Worm (Caenorhabditis elegans) whole organism, young adult: Measurements from ENCODE around the gene F42C5.3.
A peak's percentile ranks its signal among the peaks of the same experiment; 100 is the strongest.

ENCODE experiments used
- F10E7.11 ChIP-seq: sonication (generic microtip); optimal IDR thresholded peaks from 2 replicates; lab custom pipeline; 2017; ENCODE audit warnings: mild to moderate bottlenecking, missing genetic modification characterization, moderate library complexity, missing compliant biosample characterization
- K11D2.4 ChIP-seq: fragments of 200-800 bp; sonication (Bioruptor generic); IDR thresholded peaks from 2 replicates; pipeline ENCODE4 v1.3.6; 2022; ENCODE audit warnings: missing genetic modification reagents, missing genetic modification characterization, missing compliant biosample characterization
- Y53F4B.3 ChIP-seq: fragments of 200-800 bp; sonication (Bioruptor generic); IDR thresholded peaks from 2 replicates; pipeline ENCODE4 v1.3.6; 2022; ENCODE audit warnings: missing genetic modification reagents, missing genetic modification characterization, missing compliant biosample characterization
- Y79H2A.3 ChIP-seq: fragments of 200-800 bp; sonication (Bioruptor generic); conservative IDR thresholded peaks from 2 replicates; pipeline ENCODE4 v1.3.6; 2022; ENCODE audit warnings: missing genetic modification reagents, missing genetic modification characterization, missing compliant biosample characterization
- ZK185.1 ChIP-seq: sonication (generic microtip); optimal IDR thresholded peaks from 2 replicates; lab custom pipeline; 2016; ENCODE audit warnings: mild to moderate bottlenecking, missing genetic modification characterization, missing compliant biosample characterization; ENCODE audit not compliant: poor library complexity, severe bottlenecking
- ama-1 ChIP-seq, 3 experiments: fragments of 150-350 bp in 1 of 3; sonication (generic microtip) in 2 of 3; optimal IDR thresholded peaks; 2 replicates each; lab custom pipeline; 2014 to 2018; ENCODE audit warnings: missing biosample characterization in 2 of 3, missing genetic modification characterization in 2 of 3, missing genetic modification reagents in 2 of 3
- atf-7 ChIP-seq: sonication (generic microtip); optimal IDR thresholded peaks from 2 replicates; lab custom pipeline; 2017; ENCODE audit warnings: mild to moderate bottlenecking, missing genetic modification characterization, missing compliant biosample characterization
- attf-3 ChIP-seq: fragments of 200-800 bp; sonication (Bioruptor generic); conservative IDR thresholded peaks from 2 replicates; pipeline ENCODE4 v1.3.6; 2022; ENCODE audit warnings: missing genetic modification reagents, missing genetic modification characterization, missing compliant biosample characterization
- attf-6 ChIP-seq: fragments of 200-800 bp; sonication (Bioruptor generic); IDR thresholded peaks from 2 replicates; pipeline ENCODE4 v1.3.6; 2022; ENCODE audit warnings: missing genetic modification reagents, missing genetic modification characterization, missing compliant biosample characterization
- bed-1 ChIP-seq: fragments of 200-800 bp; sonication (Bioruptor generic); IDR thresholded peaks from 2 replicates; pipeline ENCODE4 v1.3.6; 2022; ENCODE audit warnings: missing genetic modification reagents, missing genetic modification characterization, missing compliant biosample characterization
- cebp-1 ChIP-seq, 2 experiments: fragments of 200-800 bp in 1 of 2; sonication (Bioruptor generic) in 1 of 2; sonication (generic microtip) in 1 of 2; IDR thresholded peaks in 1 of 2; optimal IDR thresholded peaks in 1 of 2; 2 replicates each; pipeline versions ENCODE4 v1.3.6 to Lab custom; 2017 to 2022; ENCODE audit warnings: missing compliant biosample characterization in 2 of 2, missing genetic modification characterization in 2 of 2, mild to moderate bottlenecking in 1 of 2, missing genetic modification reagents in 1 of 2, moderate library complexity in 1 of 2
- ceh-40 ChIP-seq: fragments of 200-800 bp; sonication (Bioruptor generic); IDR thresholded peaks from 2 replicates; pipeline ENCODE4 v1.3.6; 2022; ENCODE audit warnings: missing genetic modification characterization, missing compliant biosample characterization
- ceh-79 ChIP-seq: sonication (generic microtip); optimal IDR thresholded peaks from 2 replicates; lab custom pipeline; 2017; ENCODE audit warnings: mild to moderate bottlenecking, missing genetic modification characterization, missing compliant biosample characterization
- ceh-91 ChIP-seq: fragments of 200-800 bp; sonication (Bioruptor generic); IDR thresholded peaks from 2 replicates; pipeline ENCODE4 v1.3.6; 2022; ENCODE audit warnings: missing genetic modification reagents, missing genetic modification characterization, missing compliant biosample characterization
- dox-1 ChIP-seq: fragments of 200-800 bp; sonication (Bioruptor generic); IDR thresholded peaks from 2 replicates; pipeline ENCODE4 v1.3.6; 2022; ENCODE audit warnings: missing genetic modification reagents, missing genetic modification characterization, missing compliant biosample characterization
- dpff-1 ChIP-seq: sonication (generic microtip); optimal IDR thresholded peaks from 2 replicates; lab custom pipeline; 2017; ENCODE audit warnings: mild to moderate bottlenecking, missing genetic modification characterization, missing compliant biosample characterization
- dpl-1 ChIP-seq: fragments of 150-350 bp; optimal IDR thresholded peaks from 2 replicates; lab custom pipeline; 2014; ENCODE audit warnings: missing biosample characterization, missing genetic modification reagents, missing genetic modification characterization
- egl-18 ChIP-seq: fragments of 200-800 bp; sonication (Bioruptor generic); IDR thresholded peaks from 2 replicates; pipeline ENCODE4 v1.3.6; 2022; ENCODE audit warnings: missing genetic modification reagents, missing genetic modification characterization, missing compliant biosample characterization
- hlh-12 ChIP-seq: sonication (generic microtip); optimal IDR thresholded peaks from 2 replicates; lab custom pipeline; 2016; ENCODE audit warnings: missing genetic modification characterization, missing compliant biosample characterization
- hlh-26 ChIP-seq: fragments of 200-800 bp; sonication (Bioruptor generic); conservative IDR thresholded peaks from 2 replicates; pipeline ENCODE4 v1.3.6; 2022; ENCODE audit warnings: missing genetic modification reagents, missing genetic modification characterization, missing compliant biosample characterization
- hmg-1.2 ChIP-seq: fragments of 200-800 bp; sonication (Bioruptor generic); IDR thresholded peaks from 2 replicates; pipeline ENCODE4 v1.3.6; 2022; ENCODE audit warnings: missing genetic modification reagents, missing genetic modification characterization, missing compliant biosample characterization
- hmg-20 ChIP-seq: fragments of 200-800 bp; sonication (Bioruptor generic); IDR thresholded peaks from 2 replicates; pipeline ENCODE4 v1.3.6; 2022; ENCODE audit warnings: missing genetic modification reagents, missing genetic modification characterization, missing compliant biosample characterization
- hsf-1 ChIP-seq: fragments of 200-800 bp; sonication (Bioruptor generic); IDR thresholded peaks from 2 replicates; pipeline ENCODE4 v1.3.6; 2022; ENCODE audit warnings: missing genetic modification reagents, missing genetic modification characterization, missing compliant biosample characterization
- lag-1 ChIP-seq: fragments of 200-800 bp; sonication (Bioruptor generic); IDR thresholded peaks from 2 replicates; pipeline ENCODE4 v1.3.6; 2022; ENCODE audit warnings: missing genetic modification reagents, missing genetic modification characterization, missing compliant biosample characterization
- lin-35 ChIP-seq, 3 experiments: fragments of 150-350 bp in 2 of 3; sonication (generic microtip) in 1 of 3; optimal IDR thresholded peaks; 2 replicates each; lab custom pipeline; 2014 to 2018; ENCODE audit warnings: missing biosample characterization in 3 of 3, missing genetic modification characterization in 3 of 3, missing genetic modification reagents in 3 of 3
- lin-40 ChIP-seq: sonication (generic microtip); optimal IDR thresholded peaks from 2 replicates; lab custom pipeline; 2016; ENCODE audit warnings: missing genetic modification characterization, mild to moderate bottlenecking, missing compliant biosample characterization, missing genotype, missing genetic modification reagents
- lsl-1 ChIP-seq: fragments of 200-800 bp; sonication (Bioruptor generic); optimal IDR thresholded peaks from 2 replicates; lab custom pipeline; 2018; ENCODE audit warnings: mild to moderate bottlenecking, missing genetic modification characterization, moderate library complexity, missing compliant biosample characterization
- madf-10 ChIP-seq: sonication (generic microtip); optimal IDR thresholded peaks from 2 replicates; lab custom pipeline; 2016; ENCODE audit warnings: mild to moderate bottlenecking, missing genetic modification characterization, missing compliant biosample characterization
- mes-4 ChIP-seq: sonication (generic microtip); optimal IDR thresholded peaks from 2 replicates; lab custom pipeline; 2016; ENCODE audit warnings: missing genotype, missing genetic modification characterization, missing compliant biosample characterization
- nfya-1 ChIP-seq: sonication (generic microtip); optimal IDR thresholded peaks from 2 replicates; lab custom pipeline; 2017; ENCODE audit warnings: antibody characterized with exemption, missing compliant biosample characterization, missing genetic modification characterization, borderline replicate concordance; ENCODE audit not compliant: insufficient read depth
- nfya-2 ChIP-seq: fragments of 200-800 bp; sonication (Bioruptor generic); IDR thresholded peaks from 2 replicates; pipeline ENCODE4 v1.3.6; 2022; ENCODE audit warnings: missing genetic modification reagents, missing genetic modification characterization, missing compliant biosample characterization
- nhr-120 ChIP-seq: fragments of 200-800 bp; sonication (Bioruptor generic); IDR thresholded peaks from 2 replicates; pipeline ENCODE4 v1.3.6; 2022; ENCODE audit warnings: missing genetic modification characterization, missing compliant biosample characterization
- nhr-27 ChIP-seq: fragments of 200-800 bp; sonication (Bioruptor generic); optimal IDR thresholded peaks from 2 replicates; lab custom pipeline; 2018; ENCODE audit warnings: mild to moderate bottlenecking, missing genetic modification characterization, moderate library complexity, missing compliant biosample characterization
- nhr-90 ChIP-seq: sonication (generic microtip); optimal IDR thresholded peaks from 2 replicates; lab custom pipeline; 2016; ENCODE audit warnings: missing genotype, mild to moderate bottlenecking, missing genetic modification characterization, missing compliant biosample characterization
- pha-4 ChIP-seq: fragments of 150-350 bp; sonication (generic microtip); optimal IDR thresholded peaks from 2 replicates; lab custom pipeline; 2014; ENCODE audit warnings: missing biosample characterization, missing genetic modification reagents, missing genetic modification characterization
- rcor-1 ChIP-seq: fragments of 200-800 bp; sonication (Bioruptor generic); IDR thresholded peaks from 2 replicates; pipeline ENCODE4 v1.3.6; 2022; ENCODE audit warnings: missing genetic modification reagents, missing genetic modification characterization, missing compliant biosample characterization
- sdz-38 ChIP-seq: sonication (generic microtip); optimal IDR thresholded peaks from 2 replicates; lab custom pipeline; 2016; ENCODE audit warnings: missing genotype, missing genetic modification characterization, missing compliant biosample characterization
- snpc-3.4 ChIP-seq: sonication (generic microtip); optimal IDR thresholded peaks from 2 replicates; lab custom pipeline; 2017; ENCODE audit warnings: missing genetic modification characterization, mild to moderate bottlenecking, missing compliant biosample characterization, antibody characterized with exemption, moderate library complexity, missing genotype, missing genetic modification reagents
- tbx-9 ChIP-seq: sonication (generic microtip); optimal IDR thresholded peaks from 2 replicates; lab custom pipeline; 2016; ENCODE audit warnings: borderline replicate concordance, missing genetic modification characterization, inconsistent platforms, missing compliant biosample characterization
- unc-62 ChIP-seq: fragments of 150-350 bp; optimal IDR thresholded peaks from 2 replicates; lab custom pipeline; 2014; ENCODE audit warnings: missing biosample characterization, missing genetic modification reagents, missing genetic modification characterization
- xnd-1 ChIP-seq: sonication (generic microtip); optimal IDR thresholded peaks from 2 replicates; lab custom pipeline; 2016; ENCODE audit warnings: missing genotype, missing genetic modification reagents, missing genetic modification characterization, missing compliant biosample characterization
- zfh-2 ChIP-seq: fragments of 200-800 bp; sonication (Bioruptor generic); conservative IDR thresholded peaks from 2 replicates; pipeline ENCODE4 v1.3.6; 2022; ENCODE audit warnings: missing genetic modification reagents, missing genetic modification characterization, missing compliant biosample characterization
- zim-3 ChIP-seq: sonication (generic microtip); optimal IDR thresholded peaks from 2 replicates; lab custom pipeline; 2017; ENCODE audit warnings: mild to moderate bottlenecking, missing genetic modification characterization, moderate library complexity, missing compliant biosample characterization
- ztf-18 ChIP-seq: sonication (generic microtip); optimal IDR thresholded peaks from 2 replicates; lab custom pipeline; 2016; ENCODE audit warnings: missing genotype, mild to moderate bottlenecking, missing genetic modification characterization, missing compliant biosample characterization
- ztf-26 ChIP-seq: sonication (generic microtip); optimal IDR thresholded peaks from 2 replicates; lab custom pipeline; 2017; ENCODE audit warnings: missing genetic modification characterization, missing compliant biosample characterization

Gene F42C5.3

ce11 chrIV:7317829-7318529 is 30.6 kb upstream of the F42C5.3 start:
- TF ChIP-seq cebp-1 (GFP tag; IDR thresholded peaks at IDR 0.05; lab: Robert Waterston, UW) (no peak), cebp-1 (tag; optimal IDR thresholded peaks at IDR 0.05; lab: Kevin White, UChicago) (peak; percentile 1), zim-3 (tag; lab: Kevin White, UChicago) (no peak), atf-7 (no peak), snpc-3.4 (no peak), ceh-79 (tag; lab: Kevin White, UChicago) (no peak), nhr-27 (tag; lab: Kevin White, UChicago) (no peak), hlh-12 (tag; lab: Kevin White, UChicago) (no peak), hmg-1.2 (GFP tag; lab: Robert Waterston, UW) (peak; percentile 8; the same call in 1 of the 2 replicates), ztf-26 (tag; lab: Kevin White, UChicago) (peak; percentile 12)

DNA sequence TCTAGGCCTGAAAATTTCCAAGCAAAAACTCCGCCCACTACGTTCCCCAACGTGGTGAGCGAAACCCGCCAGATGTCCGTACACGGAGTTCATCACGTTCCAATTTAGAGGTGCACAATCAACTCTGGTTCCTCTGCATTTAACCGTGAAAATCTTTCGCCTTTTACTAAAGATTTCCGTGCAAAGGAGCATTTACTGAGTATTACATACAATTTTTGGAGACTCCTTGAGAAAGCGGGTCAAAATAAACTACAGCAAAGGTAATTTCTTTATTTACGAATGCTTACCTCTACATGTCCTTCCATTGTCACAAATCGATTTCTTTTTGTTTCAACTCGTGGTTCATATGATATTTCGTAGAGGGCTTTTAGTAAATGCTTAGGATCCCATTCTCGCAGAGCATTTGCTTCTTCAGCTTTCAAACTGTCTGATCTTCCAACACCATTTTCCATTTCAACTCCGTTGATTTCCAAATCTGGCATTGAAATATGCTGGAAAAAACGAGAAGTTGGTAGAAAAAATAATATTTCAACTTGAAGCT is 29.3 kb upstream of the F42C5.3 start, which contains the start of gene F42C5.9:
Gene F42C5.9, minus strand, starts transcription at position 491 of the 541 bp plus-strand sequence.
- no peak for TF ChIP-seq nhr-120
- no peak for TF ChIP-seq lin-35 (GFP tag; optimal IDR thresholded peaks at IDR 0.05; lab: Kevin White, UChicago)
- peak; percentile 93 for TF ChIP-seq xnd-1 (tag; lab: Kevin White, UChicago)
- TF ChIP-seq mes-4 (tag; lab: Kevin White, UChicago), result no peak
- no peak for TF ChIP-seq K11D2.4 (GFP tag; lab: Robert Waterston, UW)
- TF ChIP-seq nhr-90, result no peak
- TF ChIP-seq bed-1, result no peak
- TF ChIP-seq sdz-38 (tag; lab: Kevin White, UChicago), result no peak
- TF ChIP-seq madf-10 (tag; lab: Kevin White, UChicago), result no peak
- TF ChIP-seq atf-7, result no peak
- peak; percentile 56 for TF ChIP-seq ztf-18 (tag; lab: Kevin White, UChicago)
- peak; percentile 79 for TF ChIP-seq dox-1 (GFP tag; lab: Robert Waterston, UW)
- no peak for TF ChIP-seq dpff-1 (tag; lab: Kevin White, UChicago)
- no peak for TF ChIP-seq Y79H2A.3 (GFP tag; lab: Robert Waterston, UW)
- TF ChIP-seq F10E7.11 (tag; lab: Kevin White, UChicago), result no peak
- TF ChIP-seq lin-40 (tag; lab: Kevin White, UChicago), result no peak
- no peak for TF ChIP-seq pha-4
- TF ChIP-seq lsl-1 (GFP tag; lab: Kevin White, UChicago), result peak; percentile 70
- TF ChIP-seq egl-18 (GFP tag; lab: Robert Waterston, UW), result no peak
- TF ChIP-seq ZK185.1 (tag; lab: Kevin White, UChicago), result peak; percentile 1
- 0 out of 2 replicates have a peak, but pooled peaks have one; percentile 15 for TF ChIP-seq attf-3 (GFP tag; lab: Robert Waterston, UW)
- TF ChIP-seq tbx-9 (tag; lab: Kevin White, UChicago), result no peak
- no peak for TF ChIP-seq lag-1 (GFP tag; lab: Robert Waterston, UW)
- no peak for TF ChIP-seq ceh-79 (tag; lab: Kevin White, UChicago)
- TF ChIP-seq nfya-2 (GFP tag; lab: Robert Waterston, UW), result no peak
- TF ChIP-seq ceh-91 (GFP tag; lab: Robert Waterston, UW), result peak; percentile 66
- no peak for TF ChIP-seq ama-1 (optimal IDR thresholded peaks at IDR 0.05; lab: Kevin White, UChicago)
- no peak for TF ChIP-seq ama-1 (GFP tag; optimal IDR thresholded peaks at IDR 0.05; lab: Kevin White, UChicago)
- no peak for TF ChIP-seq nfya-1 (tag; lab: Kevin White, UChicago)
- no peak for TF ChIP-seq ceh-40 (GFP tag; lab: Robert Waterston, UW)
- no peak for TF ChIP-seq dpl-1
- TF ChIP-seq hlh-12 (tag; lab: Kevin White, UChicago), result no peak
- TF ChIP-seq attf-6 (GFP tag; lab: Robert Waterston, UW), result peak; percentile 83
- no peak; the same call in 1 of the 2 replicates for TF ChIP-seq hsf-1
- TF ChIP-seq unc-62, result no peak
- no peak for TF ChIP-seq hlh-26 (GFP tag; lab: Robert Waterston, UW)
- no peak for TF ChIP-seq zfh-2 (GFP tag; lab: Robert Waterston, UW)
- peak; percentile 37 for TF ChIP-seq rcor-1
- peak; percentile 50; the same call in 1 of the 2 replicates for TF ChIP-seq Y53F4B.3 (GFP tag; lab: Robert Waterston, UW)
- TF ChIP-seq hmg-20 (GFP tag; lab: Robert Waterston, UW), result no peak
